Fruit fly (Drosophila melanogaster) whole organism: ENCODE data around the gene TwdlM.

Experiments
- EcR ChIP-seq, 2 experiments: fragments of >200 bp; optimal IDR thresholded peaks; 2 replicates each; lab custom pipeline; 2017; ENCODE audit warnings: missing biosample characterization in 2 of 2, missing genetic modification characterization in 2 of 2, missing genetic modification reagents in 2 of 2
- pan ChIP-seq: fragments of >200 bp; optimal IDR thresholded peaks from 2 replicates; lab custom pipeline; 2017
- psq ChIP-seq: fragments of >200 bp; optimal IDR thresholded peaks from 2 replicates; lab custom pipeline; 2017
- usp ChIP-seq: fragments of >200 bp; optimal IDR thresholded peaks from 2 replicates; lab custom pipeline; 2017; ENCODE audit warnings: missing biosample characterization, missing genetic modification characterization, mixed read lengths

DNA sequence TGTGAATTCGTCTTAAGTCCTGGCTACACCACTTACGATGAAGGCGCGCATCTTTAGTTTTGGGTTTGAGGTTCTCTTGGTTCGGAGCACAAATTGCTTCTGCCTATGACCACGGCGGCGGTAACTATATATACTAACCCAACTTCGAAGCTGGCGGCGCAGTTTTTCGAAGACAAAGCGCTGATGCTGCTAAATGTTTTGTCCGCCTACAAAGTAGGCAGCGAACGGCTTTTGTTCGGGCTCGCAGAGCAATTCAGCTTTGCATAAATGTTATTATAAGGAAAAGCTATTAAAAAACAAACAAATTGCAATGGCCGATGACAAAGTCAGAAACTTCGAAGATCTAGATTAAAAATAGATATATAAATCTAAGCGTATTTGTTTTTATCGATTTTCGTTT is 6.6 kb downstream of the TwdlM start, which contains the start of gene TwdlL:
- TF ChIP-seq pan (lab: Kevin White, UChicago) (no peak), psq (lab: Kevin White, UChicago) (no peak), usp (GFP tag; lab: Kevin White, UChicago) (no peak), EcR (GFP tag; optimal IDR thresholded peaks at IDR 0.05; lab: Kevin White, UChicago) (no peak)
